Worm (Caenorhabditis elegans) whole organism, young adult: ENCODE data around the gene T25D3.4.

Experiments
- aptf-3 ChIP-seq: fragments of 200-800 bp; sonication (Bioruptor generic); IDR thresholded peaks from 2 replicates; pipeline ENCODE4 v1.3.6; 2022; ENCODE audit warnings: missing genetic modification characterization, missing compliant biosample characterization
- hmg-20 ChIP-seq: fragments of 200-800 bp; sonication (Bioruptor generic); IDR thresholded peaks from 2 replicates; pipeline ENCODE4 v1.3.6; 2022; ENCODE audit warnings: missing genetic modification reagents, missing genetic modification characterization, missing compliant biosample characterization
- tlf-1 ChIP-seq: fragments of 200-800 bp; sonication (Bioruptor generic); optimal IDR thresholded peaks from 2 replicates; lab custom pipeline; 2018; ENCODE audit warnings: mild to moderate bottlenecking, missing genetic modification characterization, missing compliant biosample characterization
- unc-62 ChIP-seq: fragments of 150-350 bp; optimal IDR thresholded peaks from 2 replicates; lab custom pipeline; 2014; ENCODE audit warnings: missing biosample characterization, missing genetic modification reagents, missing genetic modification characterization
- ztf-18 ChIP-seq: sonication (generic microtip); optimal IDR thresholded peaks from 2 replicates; lab custom pipeline; 2016; ENCODE audit warnings: missing genotype, mild to moderate bottlenecking, missing genetic modification characterization, missing compliant biosample characterization
- ztf-22 ChIP-seq: fragments of 200-800 bp; sonication (Bioruptor generic); optimal IDR thresholded peaks from 2 replicates; lab custom pipeline; 2018; ENCODE audit warnings: mild to moderate bottlenecking, missing genetic modification characterization, moderate library complexity, missing compliant biosample characterization

ce11 chrII:158004-158731 lies 11.1 kb downstream of the T25D3.4 start:
- TF ChIP-seq tlf-1 (GFP tag; lab: Kevin White, UChicago) (no peak), ztf-22 (no peak), ztf-18 (tag; lab: Kevin White, UChicago) (no peak), unc-62 (GFP tag; lab: Kevin White, UChicago) (no peak), aptf-3 (GFP tag; lab: Robert Waterston, UW) (no peak), hmg-20 (GFP tag; lab: Robert Waterston, UW) (no peak)
